Worm (Caenorhabditis elegans): ENCODE data around the gene lips-2.

- TF ChIP-seq ztf-11 (tag; optimal IDR thresholded peaks at IDR 0.05) (no peak), lsy-2 (tag; optimal IDR thresholded peaks at IDR 0.05) (no peak), snpc-4 (tag; optimal IDR thresholded peaks at IDR 0.05) (no peak), ama-1 (optimal IDR thresholded peaks at IDR 0.05) (no peak), lin-39 (tag; optimal IDR thresholded peaks at IDR 0.05) (no peak), lin-11 (tag; optimal IDR thresholded peaks at IDR 0.05) (no peak), ZK546.5 (tag; optimal IDR thresholded peaks at IDR 0.05) (no peak), peb-1 (tag; optimal IDR thresholded peaks at IDR 0.05) (no peak)
Measured at ce11 chrX:12320737-12321136, 35.1 kb downstream of the lips-2 start, which contains the start of gene ceh-40.
